Fruit fly (Drosophila melanogaster) whole organism, prepupa: ENCODE results near the gene CG42680.
A peak's percentile ranks its signal among the peaks of the same experiment; 100 is the strongest.

Source experiments
- Blimp-1 ChIP-seq: fragments of 200-800 bp; sonication (Bioruptor generic); optimal IDR thresholded peaks from 3 replicates; lab custom pipeline; 2017; ENCODE audit warnings: missing biosample characterization, missing genetic modification characterization, mild to moderate bottlenecking, moderate library complexity, missing genetic modification reagents
- CG10631 ChIP-seq: fragments of 200-800 bp; sonication (Bioruptor generic); optimal IDR thresholded peaks from 2 replicates; lab custom pipeline; 2016; ENCODE audit warnings: missing biosample characterization, missing genetic modification characterization
- CG10669 ChIP-seq: fragments of 200-800 bp; sonication (Bioruptor generic); optimal IDR thresholded peaks from 3 replicates; lab custom pipeline; 2018; ENCODE audit warnings: missing biosample characterization, mild to moderate bottlenecking, missing genetic modification characterization, moderate library complexity
- CG11294 ChIP-seq: fragments of 200-800 bp; sonication (Bioruptor generic); IDR thresholded peaks from 2 replicates; pipeline ENCODE4 v1.3.6; 2022; ENCODE audit warnings: missing biosample characterization, missing genetic modification characterization
- CG11762 ChIP-seq: fragments of 200-800 bp; sonication (Bioruptor generic); optimal IDR thresholded peaks from 3 replicates; lab custom pipeline; 2016; ENCODE audit warnings: missing biosample characterization, missing genetic modification characterization; ENCODE audit not compliant: insufficient read depth
- CG11902 ChIP-seq: fragments of 200-800 bp; sonication (Bioruptor generic); optimal IDR thresholded peaks from 3 replicates; lab custom pipeline; 2016; ENCODE audit warnings: missing biosample characterization, missing genetic modification characterization
- CG15336 ChIP-seq: fragments of 200-800 bp; sonication (Bioruptor generic); IDR thresholded peaks from 2 replicates; pipeline ENCODE4 v1.3.6; 2022; ENCODE audit warnings: missing biosample characterization, missing genetic modification characterization
- CG1621 ChIP-seq: fragments of 200-800 bp; sonication (Bioruptor generic); optimal IDR thresholded peaks from 3 replicates; lab custom pipeline; 2018; ENCODE audit warnings: missing biosample characterization, mild to moderate bottlenecking, missing genetic modification characterization
- CG16779 ChIP-seq: fragments of 200-800 bp; sonication (Bioruptor generic); optimal IDR thresholded peaks from 3 replicates; lab custom pipeline; 2017; ENCODE audit warnings: missing biosample characterization, mild to moderate bottlenecking, missing genetic modification characterization
- CG31627 ChIP-seq: fragments of 200-800 bp; sonication (Bioruptor generic); optimal IDR thresholded peaks from 3 replicates; lab custom pipeline; 2016; ENCODE audit warnings: missing biosample characterization, missing genetic modification characterization
- CG32006 ChIP-seq: fragments of 200-800 bp; sonication (Bioruptor generic); optimal IDR thresholded peaks from 3 replicates; lab custom pipeline; 2017; ENCODE audit warnings: missing biosample characterization, mild to moderate bottlenecking, missing genetic modification characterization
- CG3919 ChIP-seq: fragments of 200-800 bp; sonication (Bioruptor generic); optimal IDR thresholded peaks from 3 replicates; lab custom pipeline; 2016; ENCODE audit warnings: missing biosample characterization, missing genetic modification characterization
- CG4318 ChIP-seq: fragments of 200-800 bp; sonication (Bioruptor generic); optimal IDR thresholded peaks from 3 replicates; lab custom pipeline; 2017; ENCODE audit warnings: missing biosample characterization, mild to moderate bottlenecking, missing genetic modification characterization
- CG6276 ChIP-seq: fragments of 200-800 bp; sonication (Bioruptor generic); optimal IDR thresholded peaks from 2 replicates; lab custom pipeline; 2017; ENCODE audit warnings: missing biosample characterization, mild to moderate bottlenecking, missing genetic modification characterization
- CG6792 ChIP-seq: fragments of 200-800 bp; sonication (Bioruptor generic); optimal IDR thresholded peaks from 3 replicates; lab custom pipeline; 2016; ENCODE audit warnings: missing biosample characterization, missing genetic modification characterization
- CG6808 ChIP-seq: fragments of 200-800 bp; sonication (Bioruptor generic); optimal IDR thresholded peaks from 3 replicates; lab custom pipeline; 2017; ENCODE audit warnings: missing biosample characterization, missing genetic modification characterization, mild to moderate bottlenecking, moderate library complexity, missing genetic modification reagents
- CG8119 ChIP-seq: fragments of 200-800 bp; sonication (Bioruptor generic); IDR thresholded peaks from 3 replicates; pipeline ENCODE4 v1.3.6; 2022; ENCODE audit warnings: missing biosample characterization, missing genetic modification characterization
- CG8632 ChIP-seq: fragments of 200-800 bp; sonication (Bioruptor generic); optimal IDR thresholded peaks from 3 replicates; lab custom pipeline; 2016; ENCODE audit warnings: missing biosample characterization, missing genetic modification characterization
- Eip75B ChIP-seq: fragments of 200-800 bp; sonication (Bioruptor generic); optimal IDR thresholded peaks from 3 replicates; lab custom pipeline; 2016; ENCODE audit warnings: missing biosample characterization, missing genetic modification characterization
- Eip93F ChIP-seq: fragments of 200-800 bp; sonication (Bioruptor generic); optimal IDR thresholded peaks from 2 replicates; lab custom pipeline; 2016; ENCODE audit warnings: missing biosample characterization, mild to moderate bottlenecking, missing genetic modification characterization
- Ets21C ChIP-seq: fragments of 200-800 bp; sonication (Bioruptor generic); optimal IDR thresholded peaks from 3 replicates; lab custom pipeline; 2016; ENCODE audit warnings: missing biosample characterization, missing genetic modification characterization
- Ets96B ChIP-seq: fragments of 200-800 bp; optimal IDR thresholded peaks from 2 replicates; lab custom pipeline; 2019; ENCODE audit warnings: missing biosample characterization, mild to moderate bottlenecking, missing genetic modification characterization, moderate library complexity
- Hr38 ChIP-seq: sonication (Bioruptor generic); optimal IDR thresholded peaks from 2 replicates; lab custom pipeline; 2016; ENCODE audit warnings: missing biosample characterization, missing genetic modification characterization
- Hr39 ChIP-seq: fragments of 200-800 bp; sonication (Bioruptor generic); optimal IDR thresholded peaks from 2 replicates; lab custom pipeline; 2016; ENCODE audit warnings: missing biosample characterization, missing genetic modification characterization
- Hr4 ChIP-seq: fragments of 200-800 bp; sonication (Bioruptor generic); optimal IDR thresholded peaks from 3 replicates; lab custom pipeline; 2016; ENCODE audit warnings: missing biosample characterization, missing genetic modification characterization
- Lpt ChIP-seq: fragments of 200-800 bp; sonication (Bioruptor generic); optimal IDR thresholded peaks from 3 replicates; lab custom pipeline; 2016; ENCODE audit warnings: missing biosample characterization, missing genetic modification characterization
- Met ChIP-seq: fragments of 200-800 bp; sonication (Bioruptor generic); optimal IDR thresholded peaks from 3 replicates; lab custom pipeline; 2016; ENCODE audit warnings: missing biosample characterization, missing genetic modification characterization
- OdsH ChIP-seq: fragments of 200-800 bp; sonication (Bioruptor generic); optimal IDR thresholded peaks from 3 replicates; lab custom pipeline; 2016; ENCODE audit warnings: missing biosample characterization, missing genetic modification characterization
- Smox ChIP-seq: fragments of 200-800 bp; sonication (Bioruptor generic); optimal IDR thresholded peaks from 3 replicates; lab custom pipeline; 2016; ENCODE audit warnings: missing biosample characterization, missing genetic modification characterization
- Sox102F ChIP-seq: fragments of 200-800 bp; sonication (Bioruptor generic); optimal IDR thresholded peaks from 2 replicates; lab custom pipeline; 2016; ENCODE audit warnings: missing biosample characterization, mild to moderate bottlenecking, missing genetic modification characterization
- Sox14 ChIP-seq: fragments of 200-800 bp; sonication (Bioruptor generic); optimal IDR thresholded peaks from 3 replicates; lab custom pipeline; 2016; ENCODE audit warnings: missing biosample characterization, missing genetic modification characterization
- Sox15 ChIP-seq: fragments of 200-800 bp; sonication (Bioruptor generic); optimal IDR thresholded peaks from 3 replicates; lab custom pipeline; 2016; ENCODE audit warnings: missing biosample characterization, missing genetic modification characterization
- achi ChIP-seq: fragments of 200-800 bp; sonication (Bioruptor generic); optimal IDR thresholded peaks from 3 replicates; lab custom pipeline; 2016; ENCODE audit warnings: missing biosample characterization, missing genetic modification characterization
- acj6 ChIP-seq: fragments of 200-800 bp; sonication (Bioruptor generic); optimal IDR thresholded peaks from 3 replicates; lab custom pipeline; 2016; ENCODE audit warnings: missing biosample characterization, missing genetic modification characterization
- cyc ChIP-seq: fragments of 200-800 bp; sonication (Bioruptor generic); optimal IDR thresholded peaks from 3 replicates; lab custom pipeline; 2016; ENCODE audit warnings: missing biosample characterization, missing genetic modification characterization
- dac ChIP-seq: fragments of 200-800 bp; sonication (Bioruptor generic); optimal IDR thresholded peaks from 2 replicates; lab custom pipeline; 2017; ENCODE audit warnings: missing biosample characterization, mild to moderate bottlenecking, missing genetic modification characterization
- dsx ChIP-seq: fragments of 200-800 bp; optimal IDR thresholded peaks from 3 replicates; lab custom pipeline; 2019; ENCODE audit warnings: missing biosample characterization, mild to moderate bottlenecking, missing genetic modification characterization, moderate library complexity; ENCODE audit not compliant: poor library complexity, severe bottlenecking
- eg ChIP-seq: fragments of 200-800 bp; sonication (Bioruptor generic); IDR thresholded peaks from 3 replicates; pipeline ENCODE4 v1.3.6; 2022; ENCODE audit warnings: missing biosample characterization, missing genetic modification characterization
- esn ChIP-seq: fragments of 200-800 bp; sonication (Bioruptor generic); optimal IDR thresholded peaks from 2 replicates; lab custom pipeline; 2016; ENCODE audit warnings: missing biosample characterization, mild to moderate bottlenecking, missing genetic modification characterization, moderate library complexity
- fd59A ChIP-seq: fragments of 200-800 bp; sonication (Bioruptor generic); optimal IDR thresholded peaks from 2 replicates; lab custom pipeline; 2017; ENCODE audit warnings: missing biosample characterization, mild to moderate bottlenecking, missing genetic modification characterization, missing genetic modification reagents
- fd85E ChIP-seq: fragments of 200-800 bp; sonication (Bioruptor generic); optimal IDR thresholded peaks from 3 replicates; lab custom pipeline; 2016; ENCODE audit warnings: missing biosample characterization, missing genetic modification characterization
- fkh ChIP-seq: fragments of 200-800 bp; sonication (Bioruptor generic); optimal IDR thresholded peaks from 3 replicates; lab custom pipeline; 2017; ENCODE audit warnings: missing biosample characterization, mild to moderate bottlenecking, missing genetic modification characterization, moderate library complexity
- lz ChIP-seq: fragments of 200-800 bp; sonication (Bioruptor generic); optimal IDR thresholded peaks from 3 replicates; lab custom pipeline; 2016; ENCODE audit warnings: missing biosample characterization, missing genetic modification characterization
- net ChIP-seq: fragments of 200-800 bp; sonication (Bioruptor generic); optimal IDR thresholded peaks from 3 replicates; lab custom pipeline; 2016; ENCODE audit warnings: missing biosample characterization, missing genetic modification characterization
- pdm3 ChIP-seq: fragments of 200-800 bp; sonication (Bioruptor generic); optimal IDR thresholded peaks from 3 replicates; lab custom pipeline; 2016; ENCODE audit warnings: missing biosample characterization, missing genetic modification characterization
- salr ChIP-seq, 2 experiments: fragments of 200-800 bp; sonication (Bioruptor generic); optimal IDR thresholded peaks; 3 replicates each; lab custom pipeline; 2016 to 2018; ENCODE audit warnings: missing biosample characterization in 2 of 2, missing genetic modification characterization in 2 of 2, mild to moderate bottlenecking in 1 of 2
- spab ChIP-seq: fragments of 200-800 bp; sonication (Bioruptor generic); optimal IDR thresholded peaks from 2 replicates; lab custom pipeline; 2017; ENCODE audit warnings: missing biosample characterization, mild to moderate bottlenecking, missing genetic modification characterization, missing genetic modification reagents
- svp ChIP-seq: fragments of 200-800 bp; sonication (Bioruptor generic); peaks from one replicate; lab custom pipeline; 2016; ENCODE audit warnings: missing biosample characterization, missing genetic modification characterization

CG42680 gene

dm6 chr2L:14622182-14622581 lies 34.1 kb upstream of the CG42680 start (continued):
- TF ChIP-seq Sox14 (GFP tag; lab: Kevin White, UChicago) (peak; percentile 92), esn (GFP tag; lab: Kevin White, UChicago) (peak; percentile 87), CG16779 (tag; lab: Kevin White, UChicago) (peak; percentile 85), CG1621 (tag; lab: Kevin White, UChicago) (peak; percentile 93), dsx (peak; percentile 94), spab (GFP tag; lab: Kevin White, UChicago) (peak; percentile 94), Ets96B (peak; percentile 87), achi (GFP tag; lab: Kevin White, UChicago) (peak; percentile 92), Met (GFP tag; lab: Kevin White, UChicago) (peak; percentile 91), net (GFP tag; lab: Kevin White, UChicago) (peak; percentile 92), CG4318 (GFP tag; lab: Kevin White, UChicago) (peak; percentile 83), cyc (peak; percentile 92), Ets21C (GFP tag; lab: Kevin White, UChicago) (peak; percentile 67), Hr4 (GFP tag; lab: Kevin White, UChicago) (peak; percentile 88), fd59A (peak; percentile 90), CG31627 (peak; percentile 86), CG11294 (GFP tag; lab: Robert Waterston, UW) (peak; percentile 75), Sox102F (GFP tag; lab: Kevin White, UChicago) (peak; percentile 83), CG6276 (GFP tag; lab: Kevin White, UChicago) (peak; percentile 80), CG6808 (GFP tag; lab: Kevin White, UChicago) (peak; percentile 94), CG10669 (GFP tag; lab: Kevin White, UChicago) (peak; percentile 95), CG15336 (peak; percentile 92), CG8119 (GFP tag; lab: Robert Waterston, UW) (peak; percentile 87)

dm6 chr2L:14619602-14620001 lies 31.6 kb upstream of the CG42680 start:
- TF ChIP-seq fkh (GFP tag; lab: Kevin White, UChicago) (no peak), CG11294 (GFP tag; lab: Robert Waterston, UW) (peak; percentile 68), Met (GFP tag; lab: Kevin White, UChicago) (no peak), Ets96B (peak; percentile 47), Hr38 (GFP tag; lab: Kevin White, UChicago) (no peak), Sox14 (GFP tag; lab: Kevin White, UChicago) (peak; percentile 52), achi (GFP tag; lab: Kevin White, UChicago) (peak; percentile 49), eg (GFP tag; lab: Robert Waterston, UW) (peak; percentile 88), salr (GFP tag; optimal IDR thresholded peaks at IDR 0.05; lab: Kevin White, UChicago) (peak in 1 of 2 experiments; percentile 53), fd59A (peak; percentile 24), acj6 (GFP tag; lab: Kevin White, UChicago) (peak; percentile 42), CG6808 (GFP tag; lab: Kevin White, UChicago) (peak; percentile 8), CG8632 (GFP tag; lab: Kevin White, UChicago) (no peak), svp (GFP tag; lab: Kevin White, UChicago) (no peak), CG8119 (GFP tag; lab: Robert Waterston, UW) (peak; percentile 83), Lpt (GFP tag; lab: Kevin White, UChicago) (peak; percentile 67), dac (peak; percentile 44), Eip93F (GFP tag; lab: Kevin White, UChicago) (no peak), Eip75B (peak; percentile 43), OdsH (GFP tag; lab: Kevin White, UChicago) (peak; percentile 66), Blimp-1 (no peak), CG11762 (GFP tag; lab: Kevin White, UChicago) (peak; percentile 16), CG31627 (no peak), CG10631 (GFP tag; lab: Kevin White, UChicago) (peak; percentile 45), CG10669 (GFP tag; lab: Kevin White, UChicago) (peak; percentile 46), lz (GFP tag; lab: Kevin White, UChicago) (peak; percentile 15), CG3919 (GFP tag; lab: Kevin White, UChicago) (peak; percentile 62), net (GFP tag; lab: Kevin White, UChicago) (peak; percentile 57), fd85E (GFP tag; lab: Kevin White, UChicago) (no peak), Hr39 (GFP tag; lab: Kevin White, UChicago) (peak; percentile 29), spab (GFP tag; lab: Kevin White, UChicago) (peak; percentile 26), CG11902 (GFP tag; lab: Kevin White, UChicago) (no peak), CG6792 (GFP tag; lab: Kevin White, UChicago) (peak; percentile 32), Sox15 (GFP tag; lab: Kevin White, UChicago) (no peak), Ets21C (GFP tag; lab: Kevin White, UChicago) (no peak), CG4318 (GFP tag; lab: Kevin White, UChicago) (peak; percentile 7), CG32006 (GFP tag; lab: Kevin White, UChicago) (peak; percentile 79), pdm3 (GFP tag; lab: Kevin White, UChicago) (peak; percentile 59), Smox (no peak), CG15336 (peak; percentile 89)
